Worm (Caenorhabditis elegans): ENCODE results near the gene Y37E11B.10.

The Y37E11B.10 gene

DNA sequence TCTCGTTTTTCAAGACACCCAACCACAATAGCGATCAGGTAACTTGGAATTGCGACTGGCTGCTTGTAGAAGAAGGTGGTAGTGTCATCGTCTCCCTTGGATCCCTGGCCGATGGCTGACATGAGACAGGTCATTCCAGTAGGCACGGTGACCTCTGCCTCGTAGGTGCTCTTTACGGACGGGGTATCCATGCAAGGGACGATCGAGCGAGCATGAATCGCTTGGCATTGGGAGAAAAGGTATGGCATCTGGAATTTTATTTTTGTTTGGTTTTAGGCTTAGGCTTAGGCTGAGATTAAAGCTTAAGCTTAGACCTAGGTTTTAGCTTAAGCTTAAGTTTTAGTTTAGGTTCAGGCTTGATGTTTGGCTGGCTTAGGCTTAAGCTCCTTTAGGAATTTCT, 4.7 kb upstream of the Y37E11B.10 start:
- TF ChIP-seq aha-1 (tag) (peak; percentile 83), dmd-8 (GFP tag; IDR thresholded peaks at IDR 0.05) (peak; percentile 59; the same call in 1 of the 2 replicates), saeg-2 (GFP tag; IDR thresholded peaks at IDR 0.05) (no peak)

DNA sequence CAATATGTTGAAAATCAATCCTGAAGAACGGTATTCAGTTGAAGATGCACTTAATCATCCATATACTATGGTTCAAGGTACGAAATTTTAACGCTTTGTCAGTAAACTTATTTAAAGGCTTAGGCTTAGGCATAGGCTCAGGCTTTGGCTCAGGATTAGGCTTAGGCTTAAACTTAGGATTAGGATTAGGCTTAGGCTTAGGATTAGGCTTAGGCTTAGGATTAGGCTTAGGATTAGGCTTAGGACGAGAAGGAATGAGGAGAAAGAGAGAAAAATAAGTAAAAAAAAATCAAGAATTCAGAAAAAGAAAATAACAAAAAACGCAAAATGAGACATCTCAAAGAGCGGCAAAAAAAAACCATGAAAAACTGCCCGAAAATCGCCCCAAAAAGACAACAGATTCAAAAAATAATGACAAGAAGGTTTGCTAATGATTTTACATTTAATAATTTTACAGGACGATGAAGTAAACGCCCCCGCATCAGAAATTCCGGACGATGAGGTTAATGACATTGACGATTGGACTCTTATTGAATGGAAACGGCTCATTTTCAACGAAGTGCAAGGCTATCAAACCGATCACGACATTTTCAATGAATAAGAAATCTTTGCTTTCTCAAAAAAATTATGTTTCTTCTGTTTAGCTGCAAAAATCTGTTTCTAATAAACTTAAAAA, 2.4 kb upstream of the Y37E11B.10 start:
- TF ChIP-seq aly-2 (tag; optimal IDR thresholded peaks at IDR 0.05) (no peak), duxl-1 (tag; optimal IDR thresholded peaks at IDR 0.05; ENCODE audit: poor library complexity) (no peak), zfp-3 (GFP tag; conservative IDR thresholded peaks at IDR 0.05) (peak; percentile 52; the same call in 1 of the 2 replicates), egl-43 (GFP tag; IDR thresholded peaks at IDR 0.05) (no peak), lin-39 (tag; optimal IDR thresholded peaks at IDR 0.05) (no peak), dmd-8 (GFP tag; IDR thresholded peaks at IDR 0.05) (0 out of 2 replicates have a peak, but pooled peaks have one; percentile 18), pha-4 (GFP tag; IDR thresholded peaks at IDR 0.05) (peak; percentile 43; the same call in 1 of the 2 replicates), pha-4 (tag; optimal IDR thresholded peaks at IDR 0.05) (no peak), lin-38 (GFP tag; IDR thresholded peaks at IDR 0.05) (peak; percentile 59), cey-2 (tag; optimal IDR thresholded peaks at IDR 0.05; ENCODE audit: borderline replicate concordance, insufficient read depth) (no peak), nhr-6 (tag; optimal IDR thresholded peaks at IDR 0.05) (no peak), zfp-2 (tag; optimal IDR thresholded peaks at IDR 0.05) (no peak), F10B5.3 (tag; optimal IDR thresholded peaks at IDR 0.05) (no peak), egl-27 (tag; optimal IDR thresholded peaks at IDR 0.05) (no peak), zip-11 (GFP tag; IDR thresholded peaks at IDR 0.05) (no peak), unc-62 (GFP tag; optimal IDR thresholded peaks at IDR 0.05 in 1 of 2) (peak in 1 of 2 experiments; percentile 14), unc-62 (tag; optimal IDR thresholded peaks at IDR 0.05) (no peak), ceh-28 (tag; optimal IDR thresholded peaks at IDR 0.05) (no peak), lin-13 (GFP tag; optimal IDR thresholded peaks at IDR 0.05) (no peak), nhr-10 (tag; optimal IDR thresholded peaks at IDR 0.05) (peak; percentile 32), lin-1 (GFP tag; IDR thresholded peaks at IDR 0.05) (0 out of 2 replicates have a peak, but pooled peaks have one; percentile 24), ces-1 (GFP tag; optimal IDR thresholded peaks at IDR 0.05) (no peak), snpc-4 (tag; optimal IDR thresholded peaks at IDR 0.05) (no peak), madf-9 (GFP tag; conservative IDR thresholded peaks at IDR 0.05) (no peak), dmd-9 (GFP tag; IDR thresholded peaks at IDR 0.05) (no peak)

- TF ChIP-seq vab-7 (GFP tag; IDR thresholded peaks at IDR 0.05) (no peak), lim-7 (GFP tag; IDR thresholded peaks at IDR 0.05) (0 out of 2 replicates have a peak, but pooled peaks have one; percentile 56), set-16 (GFP tag; IDR thresholded peaks at IDR 0.05) (peak; percentile 89)
Observed at ce11 chrIV:3604104-3604503, 2.2 kb downstream of the Y37E11B.10 start.

DNA sequence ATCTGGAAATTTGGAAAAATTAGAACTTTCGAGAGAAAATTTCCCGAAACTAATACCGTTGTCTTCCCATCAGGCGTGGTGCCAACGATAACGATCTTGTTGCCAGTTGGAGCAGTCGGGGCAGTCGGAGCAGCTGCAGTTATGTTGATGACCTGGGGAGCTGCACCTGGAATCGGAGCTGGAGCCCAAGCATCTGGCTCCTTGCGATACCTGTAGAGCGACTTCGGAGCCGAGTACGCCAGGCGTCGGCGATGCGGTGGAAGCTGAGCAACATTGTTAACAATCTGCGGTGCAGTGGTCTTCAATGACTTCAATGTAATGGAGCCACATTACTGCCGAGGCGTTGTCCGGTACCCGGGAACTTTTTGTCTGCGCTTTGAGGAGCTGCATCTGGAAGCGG, 4.4 kb downstream of the Y37E11B.10 start:
- TF ChIP-seq aha-1 (tag): peak; percentile 87
- no peak for TF ChIP-seq zip-2 (tag; optimal IDR thresholded peaks at IDR 0.05)
- TF ChIP-seq set-16 (GFP tag; IDR thresholded peaks at IDR 0.05): peak; percentile 80

DNA sequence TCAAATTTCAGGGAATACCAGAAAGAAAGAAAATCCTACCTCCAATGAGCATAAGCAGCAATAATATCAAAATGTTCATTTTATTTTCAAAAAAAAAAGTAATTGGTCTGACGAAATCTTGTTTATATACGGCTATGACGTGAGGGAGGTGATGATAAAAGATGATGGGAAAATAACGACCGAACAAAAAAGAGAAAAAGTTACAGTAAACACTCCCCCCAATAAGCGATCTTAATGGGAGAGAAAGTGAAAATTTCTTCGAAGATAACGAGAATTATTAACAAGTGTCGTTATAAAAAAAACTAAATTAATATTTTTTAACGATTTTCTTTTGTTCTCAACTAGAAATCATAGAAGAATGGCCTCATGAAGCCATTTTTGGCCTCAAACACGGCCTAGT, 6.3 kb downstream of the Y37E11B.10 start, which contains the start of gene Y37E11B.7:
TSS of gene Y37E11B.7 (minus strand) at position 207 of the 400 bp plus-strand sequence.
- TF ChIP-seq unc-62 (GFP tag; optimal IDR thresholded peaks at IDR 0.05 in 1 of 2) (no peak), unc-62 (tag; optimal IDR thresholded peaks at IDR 0.05) (no peak), lin-39 (tag; optimal IDR thresholded peaks at IDR 0.05) (no peak), spr-3 (GFP tag; optimal IDR thresholded peaks at IDR 0.05) (no peak), T26A8.4 (GFP tag; IDR thresholded peaks at IDR 0.05) (no peak), jun-1 (tag; optimal IDR thresholded peaks at IDR 0.05) (no peak), D1046.2 (GFP tag; IDR thresholded peaks at IDR 0.05) (no peak), lsy-2 (tag; optimal IDR thresholded peaks at IDR 0.05) (peak in 1 of 2 experiments; percentile 41), nhr-102 (tag; optimal IDR thresholded peaks at IDR 0.05) (no peak)

All from whole organism, L4 larva.